Fruit fly (Drosophila melanogaster): Measurements from ENCODE around the gene Rack1.

- TF ChIP-seq ttk (optimal IDR thresholded peaks at IDR 0.05) (no peak), Myc (optimal IDR thresholded peaks at IDR 0.05) (no peak), psq (optimal IDR thresholded peaks at IDR 0.05) (no peak), h (optimal IDR thresholded peaks at IDR 0.05) (no peak)
Measured at dm6 chr2L:7827045-7828004, at the start of gene Rack1, which contains the start of gene mts.

Data from Kc167 (cell line).